Worm (Caenorhabditis elegans) whole organism, L2 larva: ENCODE measurements around the gene T23B7.3.
A peak's percentile ranks its signal among the peaks of the same experiment; 100 is the strongest.

Experiments used
- C34F6.9 ChIP-seq: fragments of 150-350 bp; optimal IDR thresholded peaks from 2 replicates; lab custom pipeline; 2014; ENCODE audit warnings: missing biosample characterization, missing genetic modification characterization
- F13H6.1 ChIP-seq: sonication (generic microtip); optimal IDR thresholded peaks from 2 replicates; lab custom pipeline; 2016; ENCODE audit warnings: missing genetic modification characterization, missing compliant biosample characterization
- Y55F3AM.14 ChIP-seq: fragments of 200-800 bp; sonication (Bioruptor generic); optimal IDR thresholded peaks from 2 replicates; lab custom pipeline; 2018; ENCODE audit warnings: mild to moderate bottlenecking, missing genetic modification characterization, missing compliant biosample characterization
- ZK546.5 ChIP-seq: sonication (generic microtip); optimal IDR thresholded peaks from 2 replicates; lab custom pipeline; 2017; ENCODE audit warnings: missing biosample characterization, missing genetic modification characterization
- alr-1 ChIP-seq: fragments of 150-350 bp; optimal IDR thresholded peaks from 2 replicates; lab custom pipeline; 2014; ENCODE audit warnings: missing biosample characterization, missing genetic modification characterization
- ama-1 ChIP-seq: fragments of 150-350 bp; optimal IDR thresholded peaks from 2 replicates; lab custom pipeline; 2018; ENCODE audit warnings: inconsistent platforms
- blmp-1 ChIP-seq: sonication (generic microtip); optimal IDR thresholded peaks from 2 replicates; lab custom pipeline; 2017; ENCODE audit warnings: missing genetic modification characterization, mild to moderate bottlenecking, missing compliant biosample characterization, antibody characterized with exemption, moderate library complexity; ENCODE audit not compliant: insufficient read depth
- ceh-82 ChIP-seq: fragments of 150-350 bp; optimal IDR thresholded peaks from 2 replicates; lab custom pipeline; 2014; ENCODE audit warnings: missing biosample characterization, missing genetic modification characterization
- crh-2 ChIP-seq: sonication (generic microtip); optimal IDR thresholded peaks from 2 replicates; lab custom pipeline; 2017; ENCODE audit warnings: missing biosample characterization, missing genetic modification characterization
- dmd-4 ChIP-seq: sonication (generic microtip); optimal IDR thresholded peaks from 2 replicates; lab custom pipeline; 2017; ENCODE audit warnings: missing biosample characterization, missing genetic modification characterization
- egl-27 ChIP-seq: sonication (generic microtip); optimal IDR thresholded peaks from 3 replicates; lab custom pipeline; 2017; ENCODE audit warnings: missing biosample characterization, missing genetic modification reagents, missing genetic modification characterization
- elt-1 ChIP-seq: fragments of 150-350 bp; optimal IDR thresholded peaks from 2 replicates; lab custom pipeline; 2014; ENCODE audit warnings: missing biosample characterization, missing genetic modification characterization
- fos-1 ChIP-seq: fragments of 150-350 bp; optimal IDR thresholded peaks from 2 replicates; lab custom pipeline; 2014; ENCODE audit warnings: missing biosample characterization, missing genetic modification characterization
- lin-11 ChIP-seq: fragments of 150-350 bp; sonication (generic microtip); optimal IDR thresholded peaks from 2 replicates; lab custom pipeline; 2014; ENCODE audit warnings: missing biosample characterization, missing genetic modification characterization, inconsistent platforms, mixed read lengths
- lin-13 ChIP-seq: fragments of 150-350 bp; optimal IDR thresholded peaks from 2 replicates; lab custom pipeline; 2014; ENCODE audit warnings: missing biosample characterization, missing genetic modification reagents, missing genetic modification characterization
- lin-39 ChIP-seq: fragments of 150-350 bp; optimal IDR thresholded peaks from 2 replicates; lab custom pipeline; 2014; ENCODE audit warnings: missing biosample characterization, missing genetic modification reagents, missing genetic modification characterization
- lsy-2 ChIP-seq, 2 experiments: fragments of 150-350 bp in 1 of 2; sonication (generic microtip) in 1 of 2; optimal IDR thresholded peaks; 2 replicates each; lab custom pipeline; 2014 to 2017; ENCODE audit warnings: missing biosample characterization in 2 of 2, missing genetic modification characterization in 2 of 2
- mbf-1 ChIP-seq: sonication (generic microtip); optimal IDR thresholded peaks from 2 replicates; lab custom pipeline; 2017; ENCODE audit warnings: missing biosample characterization, missing genetic modification characterization
- mdl-1 ChIP-seq, 2 experiments: fragments of 150-350 bp in 1 of 2; sonication (generic microtip) in 1 of 2; optimal IDR thresholded peaks; 2 replicates each; lab custom pipeline; 2017; ENCODE audit warnings: missing biosample characterization in 2 of 2, missing genetic modification characterization in 2 of 2
- nhr-10 ChIP-seq: sonication (generic microtip); optimal IDR thresholded peaks from 2 replicates; lab custom pipeline; 2017; ENCODE audit warnings: missing biosample characterization, missing genetic modification characterization
- nhr-129 ChIP-seq: fragments of 150-350 bp; optimal IDR thresholded peaks from 2 replicates; lab custom pipeline; 2014; ENCODE audit warnings: missing biosample characterization, missing genetic modification characterization
- nhr-21 ChIP-seq: fragments of 150-350 bp; optimal IDR thresholded peaks from 2 replicates; lab custom pipeline; 2014; ENCODE audit warnings: missing biosample characterization, missing genetic modification characterization
- nhr-237 ChIP-seq: fragments of 150-350 bp; optimal IDR thresholded peaks from 2 replicates; lab custom pipeline; 2014; ENCODE audit warnings: missing biosample characterization, missing genetic modification characterization
- nhr-25 ChIP-seq: fragments of 150-350 bp; sonication (generic microtip); optimal IDR thresholded peaks from 3 replicates; lab custom pipeline; 2014; ENCODE audit warnings: missing biosample characterization, missing genetic modification characterization
- nhr-6 ChIP-seq: fragments of 150-350 bp; optimal IDR thresholded peaks from 2 replicates; lab custom pipeline; 2014; ENCODE audit warnings: missing biosample characterization, missing genetic modification characterization
- nhr-77 ChIP-seq: fragments of 150-350 bp; optimal IDR thresholded peaks from 2 replicates; lab custom pipeline; 2014; ENCODE audit warnings: missing biosample characterization, missing genetic modification characterization
- sem-4 ChIP-seq: fragments of 150-350 bp; optimal IDR thresholded peaks from 2 replicates; lab custom pipeline; 2014; ENCODE audit warnings: missing biosample characterization, missing genetic modification reagents, missing genetic modification characterization
- skn-1 ChIP-seq: sonication (generic microtip); optimal IDR thresholded peaks from 2 replicates; lab custom pipeline; 2017; ENCODE audit warnings: missing biosample characterization, missing genetic modification characterization
- sma-3 ChIP-seq: sonication (generic microtip); optimal IDR thresholded peaks from 2 replicates; lab custom pipeline; 2016; ENCODE audit warnings: missing genetic modification reagents, missing genetic modification characterization, missing compliant biosample characterization
- sma-9 ChIP-seq, 2 experiments: fragments of 150-350 bp in 1 of 2; sonication (generic microtip) in 1 of 2; optimal IDR thresholded peaks; 2 replicates each; lab custom pipeline; 2014 to 2016; ENCODE audit warnings: missing genetic modification characterization in 2 of 2, mild to moderate bottlenecking in 1 of 2, missing biosample characterization in 1 of 2, missing compliant biosample characterization in 1 of 2, missing genetic modification reagents in 1 of 2, moderate library complexity in 1 of 2
- snpc-4 ChIP-seq: fragments of 150-350 bp; optimal IDR thresholded peaks from 2 replicates; lab custom pipeline; 2014; ENCODE audit warnings: missing biosample characterization, missing genetic modification characterization
- unc-55 ChIP-seq: fragments of 150-350 bp; sonication (generic microtip); optimal IDR thresholded peaks from 3 replicates; lab custom pipeline; 2014; ENCODE audit warnings: missing biosample characterization, missing genetic modification reagents, missing genetic modification characterization
- unc-62 ChIP-seq: fragments of 150-350 bp; optimal IDR thresholded peaks from 2 replicates; lab custom pipeline; 2014; ENCODE audit warnings: missing biosample characterization, missing genetic modification reagents, missing genetic modification characterization
- ztf-11 ChIP-seq: sonication (generic microtip); optimal IDR thresholded peaks from 2 replicates; lab custom pipeline; 2017; ENCODE audit warnings: missing biosample characterization, missing genetic modification characterization
- ztf-4 ChIP-seq: fragments of 150-350 bp; optimal IDR thresholded peaks from 2 replicates; lab custom pipeline; 2014; ENCODE audit warnings: missing biosample characterization, missing genetic modification characterization

Gene T23B7.3

DNA sequence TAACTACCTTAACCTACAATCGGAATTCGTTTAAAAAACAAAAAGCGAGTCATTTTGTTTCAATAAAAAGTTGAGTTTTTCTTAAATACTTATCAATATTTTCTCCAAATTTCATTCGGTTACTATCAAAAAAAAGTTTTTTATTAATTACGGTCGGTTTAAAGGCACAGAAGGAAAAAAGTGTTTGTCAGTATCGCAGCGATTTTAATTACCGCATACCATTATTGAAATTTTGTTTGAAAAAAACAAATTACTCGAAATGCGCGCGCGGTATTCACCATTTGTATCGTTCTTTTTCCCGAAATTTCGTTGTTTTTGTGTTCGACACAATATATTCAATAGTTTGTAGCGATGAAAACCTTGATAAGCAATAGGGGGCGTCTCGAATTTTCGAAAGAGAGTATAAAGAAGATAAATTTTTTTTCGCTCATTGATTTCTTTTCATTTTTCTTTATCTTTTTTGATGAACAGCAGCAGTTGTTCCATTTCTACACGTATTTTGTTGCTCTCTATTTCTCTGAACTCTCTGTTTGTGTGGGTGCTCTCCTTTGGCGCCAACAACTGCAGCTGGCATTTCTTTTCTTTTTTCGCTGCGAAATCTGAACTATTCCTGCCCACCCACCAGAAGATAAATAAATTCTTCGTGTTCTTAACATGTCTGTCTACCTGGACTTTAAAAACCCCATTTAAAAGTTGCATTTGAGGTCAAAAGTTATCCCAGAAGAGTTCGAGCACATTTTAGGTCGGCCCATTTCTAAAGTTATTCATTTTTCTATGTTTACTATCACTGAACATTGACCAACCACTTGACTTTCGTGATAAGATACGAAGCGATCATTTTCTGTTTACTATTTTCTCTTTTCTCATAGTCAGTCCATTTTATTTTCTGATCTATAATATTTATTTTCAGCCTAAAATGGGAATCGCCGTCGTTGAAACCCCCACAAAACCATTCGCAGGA is 38.8 kb downstream of the T23B7.3 start, which contains the start of gene pgm-1:
Gene pgm-1 (plus strand): TSS at position 911 of the 961 bp plus-strand sequence.
- TF ChIP-seq ztf-4 (no peak), lin-11 (no peak), unc-62 (GFP tag; lab: Kevin White, UChicago) (no peak), F13H6.1 (tag; lab: Kevin White, UChicago) (peak; percentile 52), ceh-82 (tag; lab: Kevin White, UChicago) (no peak), ama-1 (lab: Kevin White, UChicago) (peak; percentile 50), mbf-1 (tag; lab: Kevin White, UChicago) (no peak), nhr-6 (no peak), sem-4 (tag; lab: Kevin White, UChicago) (no peak), fos-1 (tag; lab: Kevin White, UChicago) (peak; percentile 15), lin-13 (GFP tag; lab: Kevin White, UChicago) (no peak), dmd-4 (no peak), nhr-237 (tag; lab: Kevin White, UChicago) (no peak), ZK546.5 (tag; lab: Kevin White, UChicago) (no peak), unc-55 (GFP tag; lab: Kevin White, UChicago) (peak; percentile 9), egl-27 (tag; lab: Kevin White, UChicago) (no peak), alr-1 (tag; lab: Kevin White, UChicago) (no peak), ztf-11 (tag; lab: Kevin White, UChicago) (no peak), skn-1 (tag; lab: Kevin White, UChicago) (no peak), nhr-129 (tag; lab: Kevin White, UChicago) (peak; percentile 33), elt-1 (tag; lab: Kevin White, UChicago) (no peak), lsy-2 (tag; optimal IDR thresholded peaks at IDR 0.05; lab: Kevin White, UChicago) (peak in 1 of 2 experiments; percentile 23), C34F6.9 (tag; lab: Kevin White, UChicago) (peak; percentile 70), mdl-1 (tag; optimal IDR thresholded peaks at IDR 0.05; lab: Kevin White, UChicago) (no peak), crh-2 (peak; percentile 53), nhr-21 (tag; lab: Kevin White, UChicago) (no peak), sma-9 (GFP tag; optimal IDR thresholded peaks at IDR 0.05; lab: Kevin White, UChicago) (peak; percentile 45), sma-9 (tag; optimal IDR thresholded peaks at IDR 0.05; lab: Kevin White, UChicago) (no peak)

DNA sequence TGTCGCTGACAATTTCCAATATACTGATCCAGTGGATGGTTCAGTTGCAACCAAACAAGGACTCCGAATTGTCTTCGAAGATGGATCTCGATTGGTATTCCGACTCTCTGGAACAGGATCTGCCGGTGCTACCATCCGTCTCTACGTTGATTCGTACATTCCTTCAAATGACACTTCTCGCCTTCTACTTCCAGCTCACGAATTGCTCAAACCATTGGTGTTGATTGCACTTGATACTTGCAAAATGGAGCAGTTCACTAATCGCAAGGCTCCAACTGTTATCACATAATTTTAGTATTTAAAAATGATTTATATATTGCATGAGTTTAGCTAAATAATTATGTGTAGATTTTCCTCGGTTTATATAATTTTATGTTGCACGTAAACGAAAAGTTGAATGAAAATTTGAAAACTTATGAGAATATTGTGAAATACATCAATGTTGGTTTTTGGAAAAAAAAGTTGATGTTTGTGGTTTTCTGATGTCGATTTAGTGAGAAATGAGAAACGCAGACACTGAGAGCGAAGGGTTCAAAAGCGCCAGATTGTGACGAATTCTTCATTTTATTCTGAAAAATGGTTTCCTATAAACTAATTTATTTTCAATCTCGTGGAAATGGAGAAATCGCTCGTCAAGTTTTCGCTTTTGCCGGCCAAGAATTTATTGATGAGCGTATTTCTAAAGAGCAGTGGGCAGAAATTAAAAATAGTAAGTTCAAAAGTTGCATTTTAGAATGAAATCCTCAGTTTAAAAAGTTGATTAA is 41.2 kb downstream of the T23B7.3 start, which contains the start of gene gst-9:
Gene gst-9 (plus strand): TSS at position 574 of the 764 bp plus-strand sequence.
- TF ChIP-seq egl-27 (tag; lab: Kevin White, UChicago) (no peak), F13H6.1 (tag; lab: Kevin White, UChicago) (peak; percentile 25), ztf-11 (tag; lab: Kevin White, UChicago) (no peak), nhr-129 (tag; lab: Kevin White, UChicago) (peak; percentile 33), crh-2 (peak; percentile 61), nhr-10 (tag; lab: Kevin White, UChicago) (no peak), sma-3 (GFP tag; lab: Kevin White, UChicago) (peak; percentile 23), ama-1 (lab: Kevin White, UChicago) (peak; percentile 81), lin-39 (no peak), snpc-4 (tag; lab: Kevin White, UChicago) (no peak), lsy-2 (tag; optimal IDR thresholded peaks at IDR 0.05; lab: Kevin White, UChicago) (peak in 1 of 2 experiments; percentile 51), nhr-77 (no peak), ztf-4 (peak; percentile 66), sma-9 (GFP tag; optimal IDR thresholded peaks at IDR 0.05; lab: Kevin White, UChicago) (peak; percentile 33), sma-9 (tag; optimal IDR thresholded peaks at IDR 0.05; lab: Kevin White, UChicago) (no peak), unc-55 (GFP tag; lab: Kevin White, UChicago) (peak; percentile 43), nhr-6 (peak; percentile 8), nhr-25 (tag; lab: Kevin White, UChicago) (no peak)

DNA sequence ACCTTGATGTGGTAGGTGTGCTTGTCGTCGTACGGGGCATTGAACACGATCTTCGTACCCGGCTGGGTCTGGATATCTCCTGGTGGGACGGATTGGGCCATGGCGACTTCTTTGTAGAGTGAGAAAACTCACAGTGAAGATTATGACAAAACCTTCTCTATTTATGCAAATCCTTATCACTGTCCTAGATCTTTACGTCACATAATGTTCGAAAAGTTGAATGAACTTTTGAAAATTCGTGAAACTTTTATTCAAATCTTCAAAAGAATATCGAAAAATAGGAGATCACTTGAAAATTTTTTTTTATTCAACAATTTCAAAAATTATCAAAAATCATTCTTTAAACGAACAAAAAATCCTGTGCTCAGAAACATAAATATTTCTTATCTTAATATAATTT is 42.6 kb downstream of the T23B7.3 start, which contains the start of gene msp-33:
Gene msp-33 (minus strand): TSS at position 101 of the 400 bp plus-strand sequence.
- TF ChIP-seq lin-39 (no peak), blmp-1 (tag; lab: Kevin White, UChicago) (no peak), ama-1 (lab: Kevin White, UChicago) (no peak), ceh-82 (tag; lab: Kevin White, UChicago) (no peak), unc-55 (GFP tag; lab: Kevin White, UChicago) (no peak), skn-1 (tag; lab: Kevin White, UChicago) (no peak), lin-11 (no peak), snpc-4 (tag; lab: Kevin White, UChicago) (no peak), mbf-1 (tag; lab: Kevin White, UChicago) (no peak), fos-1 (tag; lab: Kevin White, UChicago) (no peak), nhr-6 (no peak), nhr-10 (tag; lab: Kevin White, UChicago) (no peak), nhr-129 (tag; lab: Kevin White, UChicago) (no peak), Y55F3AM.14 (GFP tag; lab: Kevin White, UChicago) (no peak), nhr-237 (tag; lab: Kevin White, UChicago) (no peak)
